Fruit fly (Drosophila melanogaster) whole organism, embryonic: ENCODE results near the gene CG17068.

Source experiments
- Abd-B ChIP-seq: fragments of 200-800 bp; sonication (Bioruptor generic); optimal IDR thresholded peaks from 2 replicates; lab custom pipeline; 2018; ENCODE audit warnings: missing biosample characterization, mild to moderate bottlenecking, missing genetic modification characterization, moderate library complexity
- Antp ChIP-seq: fragments of 200-800 bp; sonication (Bioruptor generic); optimal IDR thresholded peaks from 3 replicates; lab custom pipeline; 2016; ENCODE audit warnings: missing biosample characterization, missing genetic modification characterization
- BEAF-32 ChIP-seq: fragments of 200-800 bp; sonication (Bioruptor generic); optimal IDR thresholded peaks from 3 replicates; lab custom pipeline; 2017; ENCODE audit warnings: missing biosample characterization, missing genetic modification characterization, mild to moderate bottlenecking, moderate library complexity, missing genetic modification reagents
- CG10209 ChIP-seq: fragments of 200-800 bp; sonication (Bioruptor generic); optimal IDR thresholded peaks from 3 replicates; lab custom pipeline; 2017; ENCODE audit warnings: missing biosample characterization, mild to moderate bottlenecking, missing genetic modification characterization, missing genetic modification reagents
- CG11093 ChIP-seq: fragments of 200-800 bp; sonication (Bioruptor generic); IDR thresholded peaks from 3 replicates; pipeline ENCODE4 v1.3.6; 2022; ENCODE audit warnings: missing biosample characterization, missing genetic modification characterization
- CG11696 ChIP-seq: fragments of 200-800 bp; sonication (Bioruptor generic); IDR thresholded peaks from 2 replicates; pipeline ENCODE4 v1.3.6; 2022; ENCODE audit warnings: missing biosample characterization, missing genetic modification characterization
- CG12391 ChIP-seq: fragments of 200-800 bp; sonication (Bioruptor generic); optimal IDR thresholded peaks from 3 replicates; lab custom pipeline; 2018; ENCODE audit warnings: missing biosample characterization, mild to moderate bottlenecking, missing genetic modification characterization, moderate library complexity
- CG15601 ChIP-seq: fragments of 200-800 bp; sonication (Bioruptor generic); optimal IDR thresholded peaks from 3 replicates; lab custom pipeline; 2019; ENCODE audit warnings: missing biosample characterization, mild to moderate bottlenecking, missing genetic modification characterization, moderate library complexity
- CG17328 ChIP-seq: fragments of 200-800 bp; sonication (Bioruptor generic); IDR thresholded peaks from 2 replicates; pipeline ENCODE4 v1.3.6; 2022; ENCODE audit warnings: missing biosample characterization, missing genetic modification characterization
- CG3163 ChIP-seq: fragments of 200-800 bp; sonication (Bioruptor generic); optimal IDR thresholded peaks from 3 replicates; lab custom pipeline; 2016; ENCODE audit warnings: missing biosample characterization, missing genetic modification characterization
- CG32772 ChIP-seq: fragments of 200-800 bp; sonication (Bioruptor generic); IDR thresholded peaks from 2 replicates; pipeline ENCODE4 v1.3.6; 2022; ENCODE audit warnings: missing biosample characterization, missing genetic modification characterization
- CG4360 ChIP-seq: fragments of 200-800 bp; sonication (Bioruptor generic); IDR thresholded peaks from 2 replicates; pipeline ENCODE4 v1.3.6; 2022; ENCODE audit warnings: missing biosample characterization, missing genetic modification characterization
- CG4424 ChIP-seq: fragments of 200-800 bp; sonication (Bioruptor generic); optimal IDR thresholded peaks from 3 replicates; lab custom pipeline; 2016; ENCODE audit warnings: missing biosample characterization, missing genetic modification characterization
- CG4617 ChIP-seq: fragments of 200-800 bp; sonication (Bioruptor generic); optimal IDR thresholded peaks from 3 replicates; lab custom pipeline; 2016; ENCODE audit warnings: missing biosample characterization, missing genetic modification characterization, borderline replicate concordance
- CG7357 ChIP-seq: fragments of 200-800 bp; sonication (Bioruptor generic); IDR thresholded peaks from 3 replicates; pipeline ENCODE4 v1.3.6; 2022; ENCODE audit warnings: missing biosample characterization, missing genetic modification characterization
- CG9215 ChIP-seq: fragments of 200-800 bp; sonication (Bioruptor generic); IDR thresholded peaks from 2 replicates; pipeline ENCODE4 v1.3.6; 2022; ENCODE audit warnings: missing biosample characterization, missing genetic modification characterization
- CTCF ChIP-seq: fragments of 200-800 bp; sonication (Bioruptor generic); optimal IDR thresholded peaks from 2 replicates; lab custom pipeline; 2017; ENCODE audit warnings: missing biosample characterization, mild to moderate bottlenecking, missing genetic modification characterization, moderate library complexity
- Dek ChIP-seq: fragments of 200-800 bp; sonication (Bioruptor generic); optimal IDR thresholded peaks from 3 replicates; lab custom pipeline; 2019; ENCODE audit warnings: missing biosample characterization, mild to moderate bottlenecking, missing genetic modification characterization, moderate library complexity
- Dip3 ChIP-seq: fragments of 200-800 bp; sonication (Bioruptor generic); optimal IDR thresholded peaks from 3 replicates; lab custom pipeline; 2016; ENCODE audit warnings: missing biosample characterization, missing genetic modification characterization
- Doc3 ChIP-seq: fragments of 200-800 bp; sonication (Bioruptor generic); IDR thresholded peaks from 3 replicates; pipeline ENCODE4 v1.3.6; 2022; ENCODE audit warnings: missing biosample characterization, missing genetic modification characterization; ENCODE audit not compliant: partially characterized antibody
- Hr39 ChIP-seq: fragments of >200 bp; optimal IDR thresholded peaks from 2 replicates; lab custom pipeline; 2017
- Lpt ChIP-seq: fragments of >200 bp; optimal IDR thresholded peaks from 2 replicates; lab custom pipeline; 2018; ENCODE audit warnings: missing biosample characterization, missing genetic modification characterization
- MTF-1 ChIP-seq: fragments of 200-800 bp; sonication (Bioruptor generic); optimal IDR thresholded peaks from 2 replicates; lab custom pipeline; 2018; ENCODE audit warnings: missing biosample characterization, mild to moderate bottlenecking, missing genetic modification characterization, borderline replicate concordance
- Mrtf ChIP-seq: fragments of 200-800 bp; sonication (Bioruptor generic); IDR thresholded peaks from 3 replicates; pipeline ENCODE4 v1.3.6; 2022; ENCODE audit warnings: missing biosample characterization, missing genetic modification characterization
- NFAT ChIP-seq: fragments of 200-800 bp; sonication (Bioruptor generic); IDR thresholded peaks from 2 replicates; pipeline ENCODE4 v1.3.6; 2022; ENCODE audit warnings: missing biosample characterization, missing genetic modification characterization
- NfI ChIP-seq: fragments of 200-800 bp; sonication (Bioruptor generic); optimal IDR thresholded peaks from 3 replicates; lab custom pipeline; 2018; ENCODE audit warnings: missing biosample characterization, mild to moderate bottlenecking, missing genetic modification characterization, moderate library complexity
- Pdp1 ChIP-seq, 2 experiments: fragments of 200-800 bp; sonication (Bioruptor generic); optimal IDR thresholded peaks; 3 replicates each; lab custom pipeline; 2016; ENCODE audit warnings: missing biosample characterization in 2 of 2, missing genetic modification characterization in 2 of 2, mild to moderate bottlenecking in 1 of 2, moderate library complexity in 1 of 2
- Sox102F ChIP-seq: fragments of 200-800 bp; sonication (Bioruptor generic); optimal IDR thresholded peaks from 2 replicates; lab custom pipeline; 2018; ENCODE audit warnings: missing biosample characterization, mild to moderate bottlenecking, missing genetic modification characterization, moderate library complexity
- Spps ChIP-seq: fragments of 200-800 bp; sonication (Bioruptor generic); optimal IDR thresholded peaks from 2 replicates; lab custom pipeline; 2018; ENCODE audit warnings: missing biosample characterization, mild to moderate bottlenecking, missing genetic modification characterization
- Taf1 ChIP-seq: fragments of 200-800 bp; sonication (Bioruptor generic); IDR thresholded peaks from 2 replicates; pipeline ENCODE4 v1.3.6; 2022; ENCODE audit warnings: missing biosample characterization, missing genetic modification characterization
- abd-A ChIP-seq: fragments of 200-800 bp; sonication (Bioruptor generic); optimal IDR thresholded peaks from 3 replicates; lab custom pipeline; 2019; ENCODE audit warnings: missing biosample characterization, mild to moderate bottlenecking, missing genetic modification characterization, moderate library complexity
- bab2 ChIP-seq: fragments of 200-800 bp; sonication (Bioruptor generic); optimal IDR thresholded peaks from 2 replicates; lab custom pipeline; 2016; ENCODE audit warnings: missing biosample characterization, missing genetic modification characterization
- ci ChIP-seq: fragments of 200-800 bp; sonication (Bioruptor generic); IDR thresholded peaks from 3 replicates; pipeline ENCODE4 v1.3.6; 2022; ENCODE audit warnings: missing biosample characterization, missing genetic modification characterization
- cwo ChIP-seq: fragments of 200-800 bp; sonication (Bioruptor generic); optimal IDR thresholded peaks from 3 replicates; lab custom pipeline; 2017; ENCODE audit warnings: missing biosample characterization, missing genetic modification characterization, mild to moderate bottlenecking, moderate library complexity, missing genetic modification reagents
- da ChIP-seq: fragments of 200-800 bp; sonication (Bioruptor generic); optimal IDR thresholded peaks from 2 replicates; lab custom pipeline; 2016; ENCODE audit warnings: missing biosample characterization, missing genetic modification characterization
- danr ChIP-seq: fragments of 200-800 bp; sonication (Bioruptor generic); IDR thresholded peaks from 2 replicates; pipeline ENCODE4 v1.3.6; 2022; ENCODE audit warnings: missing biosample characterization, missing genetic modification characterization
- gcm2 ChIP-seq: fragments of 200-800 bp; sonication (Bioruptor generic); optimal IDR thresholded peaks from 2 replicates; lab custom pipeline; 2016; ENCODE audit warnings: missing biosample characterization, missing genetic modification characterization
- gfzf ChIP-seq: fragments of 200-800 bp; sonication (Bioruptor generic); optimal IDR thresholded peaks from 2 replicates; lab custom pipeline; 2016; ENCODE audit warnings: missing biosample characterization, mild to moderate bottlenecking, missing genetic modification characterization, moderate library complexity
- gt ChIP-seq: fragments of 200-800 bp; sonication (Bioruptor generic); IDR thresholded peaks from 2 replicates; pipeline ENCODE4 v1.3.6; 2022; ENCODE audit warnings: missing biosample characterization, missing genetic modification characterization
- insv ChIP-seq, 2 experiments: fragments of 200-800 bp; sonication (Bioruptor generic); optimal IDR thresholded peaks; 3 replicates each; lab custom pipeline; 2016 to 2018; ENCODE audit warnings: missing biosample characterization in 2 of 2, missing genetic modification characterization in 2 of 2
- jumu ChIP-seq: fragments of 200-800 bp; sonication (Bioruptor generic); optimal IDR thresholded peaks from 3 replicates; lab custom pipeline; 2016; ENCODE audit warnings: missing biosample characterization, missing genetic modification characterization
- klu ChIP-seq: fragments of 200-800 bp; sonication (Bioruptor generic); IDR thresholded peaks from 2 replicates; pipeline ENCODE4 v1.3.6; 2022; ENCODE audit warnings: missing biosample characterization, missing genetic modification characterization
- lab ChIP-seq: fragments of 200-800 bp; sonication (Bioruptor generic); optimal IDR thresholded peaks from 3 replicates; lab custom pipeline; 2017; ENCODE audit warnings: missing biosample characterization, missing genetic modification characterization, mild to moderate bottlenecking, moderate library complexity, missing genetic modification reagents
- luna ChIP-seq: fragments of 200-800 bp; sonication (Bioruptor generic); optimal IDR thresholded peaks from 2 replicates; lab custom pipeline; 2016; ENCODE audit warnings: missing biosample characterization, missing genetic modification characterization
- pho ChIP-seq: fragments of 200-800 bp; sonication (Bioruptor generic); optimal IDR thresholded peaks from 2 replicates; lab custom pipeline; 2016; ENCODE audit warnings: missing biosample characterization, missing genetic modification characterization
- pzg ChIP-seq: fragments of 200-800 bp; sonication (Bioruptor generic); optimal IDR thresholded peaks from 3 replicates; lab custom pipeline; 2018; ENCODE audit warnings: missing biosample characterization, mild to moderate bottlenecking, missing genetic modification characterization, moderate library complexity
- run ChIP-seq: fragments of 200-800 bp; sonication (Bioruptor generic); optimal IDR thresholded peaks from 3 replicates; lab custom pipeline; 2018; ENCODE audit warnings: missing biosample characterization, mild to moderate bottlenecking, missing genetic modification characterization
- slbo ChIP-seq: fragments of 200-800 bp; sonication (Bioruptor generic); IDR thresholded peaks from 2 replicates; pipeline ENCODE4 v1.3.6; 2022; ENCODE audit warnings: missing biosample characterization, missing genetic modification characterization
- sob ChIP-seq: fragments of 200-800 bp; sonication (Bioruptor generic); IDR thresholded peaks from 2 replicates; pipeline ENCODE4 v1.3.6; 2022; ENCODE audit warnings: missing biosample characterization, missing genetic modification characterization
- unc-4 ChIP-seq: fragments of 200-800 bp; sonication (Bioruptor generic); IDR thresholded peaks from 2 replicates; pipeline ENCODE4 v1.3.6; 2022; ENCODE audit warnings: missing biosample characterization, missing genetic modification characterization; ENCODE audit not compliant: partially characterized antibody
- usp ChIP-seq: fragments of >200 bp; optimal IDR thresholded peaks from 2 replicates; lab custom pipeline; 2017; ENCODE audit warnings: missing biosample characterization, missing genetic modification characterization
- zen ChIP-seq: fragments of 200-800 bp; sonication (Bioruptor generic); optimal IDR thresholded peaks from 3 replicates; lab custom pipeline; 2018; ENCODE audit warnings: missing biosample characterization, mild to moderate bottlenecking, missing genetic modification characterization, moderate library complexity
- zfh1 ChIP-seq: fragments of 200-800 bp; sonication (Bioruptor generic); IDR thresholded peaks from 3 replicates; pipeline ENCODE4 v1.3.6; 2022; ENCODE audit warnings: missing biosample characterization, missing genetic modification characterization

Gene CG17068

dm6 chrX:20251069-20251468 is at the start of gene CG17068, which contains the start of gene Rab10 (continued):
- peak; percentile 75 for TF ChIP-seq pzg
- TF ChIP-seq Sox102F (GFP tag; lab: Kevin White, UChicago): no peak
- no peak for TF ChIP-seq run (tag; lab: Kevin White, UChicago)
- no peak for TF ChIP-seq CG10209 (GFP tag; lab: Kevin White, UChicago)
- no peak for TF ChIP-seq gt
- TF ChIP-seq CG3163 (GFP tag; lab: Kevin White, UChicago): no peak
- TF ChIP-seq CG11696 (GFP tag; lab: Robert Waterston, UW): no peak
- no peak for TF ChIP-seq CG15601
- TF ChIP-seq CTCF (GFP tag; lab: Kevin White, UChicago): no peak
- TF ChIP-seq abd-A (tag; lab: Kevin White, UChicago): no peak
- no peak for TF ChIP-seq sob (GFP tag; lab: Robert Waterston, UW)
- no peak for TF ChIP-seq CG11093 (GFP tag; lab: Robert Waterston, UW)
- TF ChIP-seq klu: no peak
- TF ChIP-seq da: no peak
- no peak for TF ChIP-seq NFAT
- TF ChIP-seq Abd-B (GFP tag; lab: Kevin White, UChicago): no peak
- peak; percentile 25 for TF ChIP-seq zen (tag; lab: Kevin White, UChicago)
- TF ChIP-seq CG4424 (GFP tag; lab: Kevin White, UChicago): peak; percentile 12
- TF ChIP-seq Hr39: no peak
- peak; percentile 69 for TF ChIP-seq CG4617
- no peak for TF ChIP-seq zfh1 (GFP tag; lab: Robert Waterston, UW)
- TF ChIP-seq usp (GFP tag; lab: Kevin White, UChicago): no peak
- no peak for TF ChIP-seq Taf1 (GFP tag; lab: Robert Waterston, UW)
- peak; percentile 13 for TF ChIP-seq Antp
- no peak for TF ChIP-seq gcm2 (GFP tag; lab: Kevin White, UChicago)
- TF ChIP-seq lab (GFP tag; lab: Kevin White, UChicago): no peak
- no peak for TF ChIP-seq bab2 (GFP tag; lab: Kevin White, UChicago)
- TF ChIP-seq slbo (GFP tag; lab: Robert Waterston, UW): no peak; the same call in 1 of the 2 replicates
- no peak for TF ChIP-seq CG9215
- TF ChIP-seq unc-4: peak; percentile 94
- TF ChIP-seq ci: no peak
- peak; percentile 22 for TF ChIP-seq pho (GFP tag; lab: Kevin White, UChicago)
- no peak for TF ChIP-seq CG17328 (GFP tag; lab: Robert Waterston, UW)
- peak; percentile 32 for TF ChIP-seq gfzf (GFP tag; lab: Kevin White, UChicago)
- TF ChIP-seq Pdp1 (GFP tag; optimal IDR thresholded peaks at IDR 0.05; lab: Kevin White, UChicago): peak in 1 of 2 experiments; percentile 41
- TF ChIP-seq CG32772: no peak
- peak; percentile 92 for TF ChIP-seq Doc3 (GFP tag; lab: Robert Waterston, UW)
- TF ChIP-seq NfI: no peak
- no peak for TF ChIP-seq Dek (tag; lab: Kevin White, UChicago)
- peak; percentile 31 for TF ChIP-seq CG12391
- TF ChIP-seq danr (GFP tag; lab: Robert Waterston, UW): 0 out of 2 replicates have a peak, but pooled peaks have one; percentile 9
- TF ChIP-seq CG7357 (GFP tag; lab: Robert Waterston, UW): no peak
- no peak for TF ChIP-seq Spps
- no peak for TF ChIP-seq Mrtf (GFP tag; lab: Robert Waterston, UW)
- TF ChIP-seq Lpt (GFP tag; lab: Kevin White, UChicago): no peak
- no peak for TF ChIP-seq CG4360
- no peak for TF ChIP-seq Dip3 (GFP tag; lab: Kevin White, UChicago)
- TF ChIP-seq luna (GFP tag; lab: Kevin White, UChicago): no peak
- TF ChIP-seq jumu (GFP tag; lab: Kevin White, UChicago): no peak
- no peak for TF ChIP-seq insv (GFP tag; optimal IDR thresholded peaks at IDR 0.05; lab: Kevin White, UChicago)
- no peak for TF ChIP-seq cwo (GFP tag; lab: Kevin White, UChicago)
- peak; percentile 95 for TF ChIP-seq BEAF-32 (GFP tag; lab: Kevin White, UChicago)
- TF ChIP-seq MTF-1 (GFP tag; lab: Kevin White, UChicago): no peak
